Worm (Caenorhabditis elegans): ENCODE results near the gene F11A5.18.

Gene F11A5.18

DNA sequence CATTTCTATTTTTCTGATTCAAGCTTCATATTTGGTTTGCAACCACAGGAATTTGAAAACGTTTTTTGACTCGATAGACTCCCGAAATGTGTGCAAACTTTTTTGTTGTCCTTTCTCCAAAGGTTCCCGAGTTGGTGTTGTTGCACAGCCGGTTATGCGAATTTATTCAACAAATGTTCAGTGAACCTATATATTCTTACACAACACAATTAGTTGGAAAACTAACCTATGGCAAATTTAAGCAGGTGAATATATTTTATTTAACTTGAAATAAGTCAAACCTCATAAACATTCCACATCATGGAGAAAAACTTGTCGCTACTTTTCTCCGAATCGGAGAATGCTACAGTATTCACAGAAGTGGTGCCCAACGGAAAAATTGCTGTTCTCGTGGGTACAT, 19.4 kb upstream of the F11A5.18 start, which contains the start of gene srz-14:
srz-14 (plus strand) TSS at position 301 of the 400 bp plus-strand sequence.
- no peak for TF ChIP-seq ceh-18 (tag; optimal IDR thresholded peaks at IDR 0.05)
- no peak for TF ChIP-seq fkh-10 (GFP tag; optimal IDR thresholded peaks at IDR 0.05)
- TF ChIP-seq sdc-2 (tag; optimal IDR thresholded peaks at IDR 0.05), result no peak
- TF ChIP-seq pqm-1 (tag; optimal IDR thresholded peaks at IDR 0.05), result no peak
- TF ChIP-seq unc-42 (tag; optimal IDR thresholded peaks at IDR 0.05), result no peak
- TF ChIP-seq Y22D7AL.16 (tag; optimal IDR thresholded peaks at IDR 0.05), result no peak

DNA sequence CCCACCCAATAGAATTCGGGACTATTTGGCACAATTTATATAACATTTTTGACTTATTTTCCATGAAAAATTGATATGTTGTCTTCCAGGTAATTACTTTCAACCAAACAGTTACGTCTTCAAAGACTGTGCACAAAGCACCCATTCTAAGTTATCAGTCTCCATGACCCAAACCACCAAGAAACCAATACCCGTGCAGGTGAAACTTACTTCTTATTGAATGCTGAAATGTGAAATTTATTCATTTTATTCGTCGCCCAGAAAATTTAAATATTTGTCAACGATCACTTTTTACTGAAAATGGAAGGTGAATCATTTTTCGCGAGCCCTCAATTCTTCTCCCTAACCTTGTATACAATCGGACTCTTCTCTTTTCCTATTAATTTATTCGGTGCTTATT, 12.2 kb upstream of the F11A5.18 start, which contains the start of gene srh-281:
srh-281 (plus strand) TSS at position 301 of the 400 bp plus-strand sequence.
- TF ChIP-seq sdc-2 (tag; optimal IDR thresholded peaks at IDR 0.05) (no peak), ceh-22 (tag; optimal IDR thresholded peaks at IDR 0.05) (no peak), nfya-1 (tag; optimal IDR thresholded peaks at IDR 0.05) (no peak), pag-3 (tag; optimal IDR thresholded peaks at IDR 0.05; ENCODE audit: borderline replicate concordance) (no peak), T23F11.4 (GFP tag; optimal IDR thresholded peaks at IDR 0.05) (no peak), sox-4 (tag; optimal IDR thresholded peaks at IDR 0.05) (no peak), C38D4.7 (GFP tag; optimal IDR thresholded peaks at IDR 0.05) (no peak), hlh-6 (tag; optimal IDR thresholded peaks at IDR 0.05) (no peak), pat-9 (tag; optimal IDR thresholded peaks at IDR 0.05) (no peak), ref-2 (tag; optimal IDR thresholded peaks at IDR 0.05) (no peak)

DNA sequence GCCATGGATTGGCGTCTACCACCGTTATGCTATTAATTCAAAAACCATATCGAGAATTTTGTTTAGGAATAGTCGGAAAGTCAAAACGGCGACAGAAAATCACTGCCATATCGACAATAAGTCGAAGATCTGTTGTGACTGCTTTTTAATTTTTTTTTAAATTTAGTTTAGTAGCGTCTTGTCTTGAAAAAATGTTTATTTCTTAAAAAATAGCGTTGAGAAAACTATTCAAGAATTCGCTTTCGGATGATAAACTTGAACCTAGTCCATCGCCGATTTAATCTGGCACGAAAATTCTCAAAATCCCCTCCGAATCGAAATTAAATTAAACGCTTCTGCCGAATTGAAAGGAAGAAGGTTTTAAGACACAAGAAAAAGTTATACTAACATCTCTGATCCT, 10.6 kb upstream of the F11A5.18 start, which contains the start of gene srh-279:
srh-279 (plus strand) TSS at position 301 of the 400 bp plus-strand sequence.
- TF ChIP-seq ama-1 (optimal IDR thresholded peaks at IDR 0.05) (no peak), sox-2 (GFP tag; IDR thresholded peaks at IDR 0.05) (no peak), unc-3 (GFP tag; conservative IDR thresholded peaks at IDR 0.05) (no peak), unc-3 (tag; optimal IDR thresholded peaks at IDR 0.05) (no peak), ceh-34 (tag; optimal IDR thresholded peaks at IDR 0.05) (no peak), dve-1 (tag; optimal IDR thresholded peaks at IDR 0.05) (no peak), fkh-10 (GFP tag; optimal IDR thresholded peaks at IDR 0.05) (no peak), npax-4 (tag; optimal IDR thresholded peaks at IDR 0.05) (no peak), ceh-30 (tag; optimal IDR thresholded peaks at IDR 0.05) (no peak), pha-2 (tag; optimal IDR thresholded peaks at IDR 0.05) (no peak), pha-4 (tag; optimal IDR thresholded peaks at IDR 0.05) (no peak), pros-1 (tag; optimal IDR thresholded peaks at IDR 0.05) (no peak), ztf-16 (tag; optimal IDR thresholded peaks at IDR 0.05) (no peak), ceh-2 (tag; optimal IDR thresholded peaks at IDR 0.05) (no peak), K02D7.2 (tag; optimal IDR thresholded peaks at IDR 0.05) (no peak), ceh-18 (tag; optimal IDR thresholded peaks at IDR 0.05) (no peak), hlh-15 (tag; optimal IDR thresholded peaks at IDR 0.05) (no peak), mec-3 (tag; optimal IDR thresholded peaks at IDR 0.05; ENCODE audit: borderline replicate concordance) (no peak), C08G9.2 (tag; optimal IDR thresholded peaks at IDR 0.05) (no peak), hlh-8 (tag; optimal IDR thresholded peaks at IDR 0.05) (no peak)

DNA sequence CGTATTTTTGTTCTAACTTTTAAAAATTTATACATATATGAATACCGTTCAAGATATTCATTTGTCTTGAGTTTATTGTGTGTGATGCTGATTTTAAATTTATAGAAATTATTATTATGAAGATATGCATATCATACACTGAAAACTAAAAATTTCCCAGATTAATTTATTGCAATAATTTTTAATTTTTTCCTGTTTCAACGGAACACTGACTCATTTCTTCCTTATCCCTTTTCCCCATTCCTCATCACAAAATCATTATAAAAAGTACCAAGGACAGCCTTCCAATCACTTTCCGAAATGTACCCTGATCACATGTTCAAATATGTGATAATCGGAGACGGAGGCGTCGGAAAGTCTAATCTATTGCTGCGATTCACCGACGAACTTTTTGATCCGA, 8.1 kb upstream of the F11A5.18 start, which contains the start of gene rabr-4:
rabr-4 (plus strand) TSS at position 301 of the 400 bp plus-strand sequence.
- TF ChIP-seq ceh-9 (tag; optimal IDR thresholded peaks at IDR 0.05) (no peak), unc-42 (tag; optimal IDR thresholded peaks at IDR 0.05) (no peak), nfya-1 (tag; optimal IDR thresholded peaks at IDR 0.05) (no peak), K02D7.2 (tag; optimal IDR thresholded peaks at IDR 0.05) (no peak), hlh-13 (GFP tag; optimal IDR thresholded peaks at IDR 0.05) (no peak)

DNA sequence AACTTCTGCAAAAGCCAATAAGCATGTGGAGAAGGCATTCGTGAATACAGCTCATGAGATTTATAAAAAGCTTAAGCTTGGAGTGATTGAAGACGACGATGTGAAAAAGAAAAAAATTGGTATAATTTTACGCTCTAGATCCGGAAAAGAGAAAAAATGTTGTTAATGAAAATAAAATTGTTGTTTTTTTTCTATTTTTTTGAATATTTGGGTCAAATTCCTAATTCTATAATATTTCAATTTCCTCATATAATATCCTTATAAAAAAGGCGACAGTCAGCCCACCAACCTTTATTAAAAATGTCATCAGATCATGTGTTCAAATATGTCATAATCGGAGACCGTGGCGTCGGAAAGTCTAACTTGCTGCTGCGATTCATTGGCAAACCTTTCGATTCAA, 7.3 kb upstream of the F11A5.18 start, which contains the start of gene rabr-3:
rabr-3 (plus strand) TSS at position 301 of the 400 bp plus-strand sequence.
- TF ChIP-seq odd-2 (tag; optimal IDR thresholded peaks at IDR 0.05) (no peak), hlh-15 (tag; optimal IDR thresholded peaks at IDR 0.05) (no peak), ceh-48 (tag; optimal IDR thresholded peaks at IDR 0.05) (no peak), rnt-1 (tag; optimal IDR thresholded peaks at IDR 0.05) (no peak), pat-9 (tag; optimal IDR thresholded peaks at IDR 0.05) (no peak), mec-3 (tag; optimal IDR thresholded peaks at IDR 0.05; ENCODE audit: borderline replicate concordance) (no peak), lim-6 (tag; optimal IDR thresholded peaks at IDR 0.05) (no peak), K09A11.1 (tag; optimal IDR thresholded peaks at IDR 0.05; ENCODE audit: insufficient read depth) (no peak), zip-5 (tag; optimal IDR thresholded peaks at IDR 0.05) (no peak), hlh-6 (tag; optimal IDR thresholded peaks at IDR 0.05) (no peak), pag-3 (tag; optimal IDR thresholded peaks at IDR 0.05; ENCODE audit: borderline replicate concordance) (no peak), nhr-11 (tag; optimal IDR thresholded peaks at IDR 0.05) (no peak), ceh-31 (tag; optimal IDR thresholded peaks at IDR 0.05) (no peak), ceh-14 (tag; optimal IDR thresholded peaks at IDR 0.05) (no peak), tbx-2 (tag; optimal IDR thresholded peaks at IDR 0.05) (no peak), hlh-30 (tag; optimal IDR thresholded peaks at IDR 0.05; ENCODE audit: insufficient read depth) (no peak)
